Worm (Caenorhabditis elegans) whole organism, mixed stage, embryonic: ENCODE measurements around the gene T19D2.13.

Source experiments
- ham-2 ChIP-seq: fragments of 200-800 bp; sonication (Bioruptor generic); optimal IDR thresholded peaks from 2 replicates; lab custom pipeline; 2018; ENCODE audit warnings: mild to moderate bottlenecking, missing genetic modification characterization, missing compliant biosample characterization
- mep-1 ChIP-seq: fragments of 150-350 bp; optimal IDR thresholded peaks from 2 replicates; lab custom pipeline; 2017; ENCODE audit warnings: missing biosample characterization, missing genetic modification reagents, missing genetic modification characterization, inconsistent platforms
- nhr-28 ChIP-seq: fragments of 150-350 bp; optimal IDR thresholded peaks from 2 replicates; lab custom pipeline; 2014; ENCODE audit warnings: missing biosample characterization, missing genetic modification characterization
- nhr-76 ChIP-seq: sonication (generic microtip); optimal IDR thresholded peaks from 2 replicates; lab custom pipeline; 2017; ENCODE audit warnings: missing biosample characterization, missing genetic modification characterization
- unc-39 ChIP-seq: fragments of 150-350 bp; optimal IDR thresholded peaks from 2 replicates; lab custom pipeline; 2014; ENCODE audit warnings: missing biosample characterization, missing genetic modification characterization
- unc-62 ChIP-seq: fragments of 150-350 bp; optimal IDR thresholded peaks from 2 replicates; lab custom pipeline; 2014; ENCODE audit warnings: missing biosample characterization, missing genetic modification reagents, missing genetic modification characterization

- TF ChIP-seq nhr-76 (tag; lab: Kevin White, UChicago) (no peak), unc-62 (no peak), unc-39 (tag; lab: Kevin White, UChicago) (no peak), mep-1 (tag; lab: Kevin White, UChicago) (no peak), ham-2 (GFP tag; lab: Kevin White, UChicago) (no peak), nhr-28 (tag; lab: Kevin White, UChicago) (no peak)
These were observed at the start of gene T19D2.13 for ce11 chrX:3942267-3942666.
